Fruit fly (Drosophila melanogaster) whole organism: Measurements from ENCODE around the gene Ir68a.

Experiments
- CG8478 ChIP-seq: fragments of >200 bp; optimal IDR thresholded peaks from 2 replicates; lab custom pipeline; 2018; ENCODE audit warnings: inconsistent platforms
- Dll ChIP-seq: fragments of >200 bp; optimal IDR thresholded peaks from 2 replicates; lab custom pipeline; 2017
- EcR ChIP-seq, 2 experiments: fragments of >200 bp; optimal IDR thresholded peaks; 2 replicates each; lab custom pipeline; 2017; ENCODE audit warnings: missing biosample characterization in 2 of 2, missing genetic modification characterization in 2 of 2, missing genetic modification reagents in 2 of 2
- pan ChIP-seq: fragments of >200 bp; optimal IDR thresholded peaks from 2 replicates; lab custom pipeline; 2017
- psq ChIP-seq: fragments of >200 bp; optimal IDR thresholded peaks from 2 replicates; lab custom pipeline; 2017
- usp ChIP-seq: fragments of >200 bp; optimal IDR thresholded peaks from 2 replicates; lab custom pipeline; 2017; ENCODE audit warnings: missing biosample characterization, missing genetic modification characterization, mixed read lengths

dm6 chr3L:11182994-11183393 lies 53.0 kb downstream of the Ir68a start:
- TF ChIP-seq CG8478 (lab: Kevin White, UChicago), result no peak
- TF ChIP-seq usp (GFP tag; lab: Kevin White, UChicago), result no peak
- TF ChIP-seq pan (lab: Kevin White, UChicago), result no peak
- TF ChIP-seq psq (lab: Kevin White, UChicago), result no peak
- TF ChIP-seq Dll, result no peak
- no peak for TF ChIP-seq EcR (GFP tag; optimal IDR thresholded peaks at IDR 0.05; lab: Kevin White, UChicago)
